Fruit fly (Drosophila melanogaster) whole organism, adult: ENCODE results near the gene CG43693.

Source experiments
- CG11617 ChIP-seq: fragments of 200-800 bp; sonication (Bioruptor generic); optimal IDR thresholded peaks from 2 replicates; lab custom pipeline; 2017; ENCODE audit warnings: mild to moderate bottlenecking, missing biosample characterization, missing genetic modification reagents, missing genetic modification characterization
- CG14711 ChIP-seq: fragments of 200-800 bp; sonication (Bioruptor generic); optimal IDR thresholded peaks from 2 replicates; lab custom pipeline; 2018; ENCODE audit warnings: missing biosample characterization, mild to moderate bottlenecking, missing genetic modification characterization, moderate library complexity
- CG33017 ChIP-seq: fragments of 200-800 bp; sonication (Bioruptor generic); optimal IDR thresholded peaks from 2 replicates; lab custom pipeline; 2018; ENCODE audit warnings: missing biosample characterization, mild to moderate bottlenecking, missing genetic modification characterization, moderate library complexity
- Clk ChIP-seq: fragments of 200-800 bp; sonication (Bioruptor generic); optimal IDR thresholded peaks from 2 replicates; lab custom pipeline; 2017; ENCODE audit warnings: missing biosample characterization, missing genetic modification characterization
- Crg-1 ChIP-seq: fragments of 200-800 bp; sonication (Bioruptor generic); optimal IDR thresholded peaks from 2 replicates; lab custom pipeline; 2016; ENCODE audit warnings: missing biosample characterization, missing genetic modification characterization
- bab1 ChIP-seq: fragments of 200-800 bp; sonication (Bioruptor generic); optimal IDR thresholded peaks from 3 replicates; lab custom pipeline; 2019; ENCODE audit warnings: missing biosample characterization, mild to moderate bottlenecking, missing genetic modification characterization, moderate library complexity
- cic ChIP-seq: fragments of 200-800 bp; sonication (Bioruptor generic); optimal IDR thresholded peaks from 2 replicates; lab custom pipeline; 2017; ENCODE audit warnings: missing biosample characterization, mild to moderate bottlenecking, missing genetic modification characterization, moderate library complexity
- cnc ChIP-seq, 2 experiments: fragments of >200 bp; optimal IDR thresholded peaks; 2 replicates each; lab custom pipeline; 2017
- kay ChIP-seq: fragments of 200-800 bp; sonication (Bioruptor generic); peaks from one replicate; lab custom pipeline; 2016; ENCODE audit warnings: missing biosample characterization, missing genetic modification characterization, borderline replicate concordance
- ovo ChIP-seq: fragments of 200-800 bp; sonication (Bioruptor generic); optimal IDR thresholded peaks from 2 replicates; lab custom pipeline; 2016; ENCODE audit warnings: missing biosample characterization, missing genetic modification characterization
- tj ChIP-seq: fragments of 200-800 bp; sonication (Bioruptor generic); optimal IDR thresholded peaks from 3 replicates; lab custom pipeline; 2017; ENCODE audit warnings: missing biosample characterization, mild to moderate bottlenecking, missing genetic modification characterization, moderate library complexity
- toe ChIP-seq: fragments of 200-800 bp; sonication (Bioruptor generic); optimal IDR thresholded peaks from 2 replicates; lab custom pipeline; 2016; ENCODE audit warnings: missing biosample characterization, missing genetic modification characterization

DNA sequence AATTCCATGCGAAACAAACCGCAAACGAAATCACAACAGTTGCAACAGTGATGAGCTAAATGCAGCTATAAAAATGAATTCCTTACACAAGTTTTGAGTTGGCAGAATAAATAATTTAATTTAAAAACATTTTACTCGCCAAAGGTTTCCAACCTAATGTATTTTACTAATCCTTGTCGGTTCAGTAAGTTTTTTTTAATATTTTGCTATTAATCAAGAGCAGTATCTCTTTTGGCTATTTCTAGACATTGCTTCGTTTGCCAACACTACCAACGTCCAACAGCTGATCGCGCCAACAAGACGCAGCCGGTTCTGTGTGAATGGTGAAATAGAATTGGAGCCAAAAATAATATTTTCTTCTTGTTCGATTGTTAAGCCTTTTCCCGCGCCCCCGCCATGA lies 13.5 kb upstream of the CG43693 start, which contains the start of the genes CG32075, CG45101 and SuUR:
- TF ChIP-seq Crg-1 (GFP tag; lab: Kevin White, UChicago): peak; percentile 92
- no peak for TF ChIP-seq cnc (optimal IDR thresholded peaks at IDR 0.05; lab: Kevin White, UChicago)
- no peak for TF ChIP-seq cic (GFP tag; lab: Kevin White, UChicago)
- TF ChIP-seq CG11617 (GFP tag; lab: Kevin White, UChicago): peak; percentile 85
- peak; percentile 90 for TF ChIP-seq bab1
- TF ChIP-seq kay (GFP tag; lab: Kevin White, UChicago): no peak
- TF ChIP-seq toe (GFP tag; lab: Kevin White, UChicago): peak; percentile 91
- TF ChIP-seq Clk (GFP tag; lab: Kevin White, UChicago): peak; percentile 82
- TF ChIP-seq CG14711 (tag; lab: Kevin White, UChicago): peak; percentile 76
- TF ChIP-seq tj (GFP tag; lab: Kevin White, UChicago): peak; percentile 71
- peak; percentile 70 for TF ChIP-seq CG33017 (tag; lab: Kevin White, UChicago)
- TF ChIP-seq ovo (GFP tag; lab: Kevin White, UChicago): peak; percentile 59
